Fruit fly (Drosophila melanogaster): ENCODE results near the gene Myb.
A peak's percentile ranks its signal among the peaks of the same experiment; 100 is the strongest.

Myb gene

dm6 chrX:15870777-15871757 lies 13.4 kb upstream of the Myb start (continued):
- no peak for TF ChIP-seq Poxn (GFP tag; IDR thresholded peaks at IDR 0.05)
- TF ChIP-seq Tbp (GFP tag; optimal IDR thresholded peaks at IDR 0.05), result no peak
- TF ChIP-seq ap (GFP tag; IDR thresholded peaks at IDR 0.05), result no peak

dm6 chrX:15869843-15870242 lies 12.2 kb upstream of the Myb start, which contains the start of gene CG16952:
Gene CG16952 (plus strand): TSS chrX:15870183.
- TF ChIP-seq row (GFP tag; IDR thresholded peaks at IDR 0.05) (peak; percentile 59; the same call in 2 of the 3 replicates), CG1529 (GFP tag; optimal IDR thresholded peaks at IDR 0.05) (no peak), CG7928 (GFP tag; optimal IDR thresholded peaks at IDR 0.05) (no peak), CG14050 (GFP tag; IDR thresholded peaks at IDR 0.05) (no peak), Sry-δ (GFP tag; optimal IDR thresholded peaks at IDR 0.05) (peak; percentile 83), CG15011 (GFP tag; optimal IDR thresholded peaks at IDR 0.05) (no peak), CG17359 (tag; optimal IDR thresholded peaks at IDR 0.05) (no peak), dpn (GFP tag; optimal IDR thresholded peaks at IDR 0.05) (no peak), gce (GFP tag; IDR thresholded peaks at IDR 0.05) (no peak), CG2875 (GFP tag; optimal IDR thresholded peaks at IDR 0.05) (no peak), kay (GFP tag; optimal IDR thresholded peaks at IDR 0.05) (no peak), CG12104 (GFP tag; optimal IDR thresholded peaks at IDR 0.05) (no peak), CG15696 (tag; optimal IDR thresholded peaks at IDR 0.05) (no peak), CG17912 (GFP tag; optimal IDR thresholded peaks at IDR 0.05) (no peak), CG4424 (GFP tag; optimal IDR thresholded peaks at IDR 0.05) (no peak), chm (GFP tag; IDR thresholded peaks at IDR 0.05) (no peak), CG11504 (tag; optimal IDR thresholded peaks at IDR 0.05) (no peak), CG4360 (GFP tag; IDR thresholded peaks at IDR 0.05) (no peak), Hsf (GFP tag; optimal IDR thresholded peaks at IDR 0.05) (no peak), tap (tag; optimal IDR thresholded peaks at IDR 0.05) (no peak), CG33213 (GFP tag; optimal IDR thresholded peaks at IDR 0.05) (peak; percentile 3), H2.0 (GFP tag; IDR thresholded peaks at IDR 0.05) (no peak), CG4730 (GFP tag; IDR thresholded peaks at IDR 0.05) (no peak), CG43689 (GFP tag; IDR thresholded peaks at IDR 0.05) (no peak), caup (GFP tag; optimal IDR thresholded peaks at IDR 0.05; ENCODE audit: severe bottlenecking) (no peak), ase (GFP tag; IDR thresholded peaks at IDR 0.05) (no peak), fru (optimal IDR thresholded peaks at IDR 0.05) (no peak), Bdp1 (GFP tag; optimal IDR thresholded peaks at IDR 0.05) (no peak), ind (GFP tag; optimal IDR thresholded peaks at IDR 0.05) (no peak), lola (GFP tag; optimal IDR thresholded peaks at IDR 0.05) (no peak), Aef1 (GFP tag; IDR thresholded peaks at IDR 0.05) (no peak), CG3726 (GFP tag; IDR thresholded peaks at IDR 0.05) (no peak), pan (optimal IDR thresholded peaks at IDR 0.05) (no peak), pan (GFP tag; optimal IDR thresholded peaks at IDR 0.05 in 1 of 2, IDR thresholded peaks at IDR 0.05 in 1 of 2) (no peak), jing (GFP tag; optimal IDR thresholded peaks at IDR 0.05) (no peak), CG10543 (GFP tag; optimal IDR thresholded peaks at IDR 0.05) (no peak), CG13894 (tag; optimal IDR thresholded peaks at IDR 0.05) (no peak), Pdp1 (GFP tag; optimal IDR thresholded peaks at IDR 0.05) (peak in 1 of 2 experiments; percentile 91), sd (tag; optimal IDR thresholded peaks at IDR 0.05) (peak; percentile 2), CG9609 (GFP tag; optimal IDR thresholded peaks at IDR 0.05) (no peak), CG17802 (tag; optimal IDR thresholded peaks at IDR 0.05) (peak; percentile 31), CG10267 (tag; optimal IDR thresholded peaks at IDR 0.05) (peak; percentile 47), CG9876 (GFP tag; optimal IDR thresholded peaks at IDR 0.05) (no peak), CG15479 (GFP tag; optimal IDR thresholded peaks at IDR 0.05) (no peak), CG16813 (GFP tag; IDR thresholded peaks at IDR 0.05; ENCODE audit: partially characterized antibody) (peak; percentile 93)
